Fruit fly (Drosophila melanogaster) whole organism: ENCODE measurements around the gene CG13930.

ENCODE experiments used
- CG8478 ChIP-seq: fragments of >200 bp; optimal IDR thresholded peaks from 2 replicates; lab custom pipeline; 2018; ENCODE audit warnings: inconsistent platforms
- psq ChIP-seq: fragments of >200 bp; optimal IDR thresholded peaks from 2 replicates; lab custom pipeline; 2017
- usp ChIP-seq: fragments of >200 bp; optimal IDR thresholded peaks from 2 replicates; lab custom pipeline; 2017; ENCODE audit warnings: missing biosample characterization, missing genetic modification characterization, mixed read lengths

dm6 chr3L:1626924-1627323 lies 45.6 kb downstream of the CG13930 start:
- no peak for TF ChIP-seq psq
- no peak for TF ChIP-seq usp (GFP tag; lab: Kevin White, UChicago)
- TF ChIP-seq CG8478 (lab: Kevin White, UChicago): no peak
